Worm (Caenorhabditis elegans) whole organism, midembryonic: ENCODE measurements around the gene dpyd-1.

Experiments used
- flt-1 ChIP-seq: fragments of 200-800 bp; sonication (Bioruptor generic); IDR thresholded peaks from 2 replicates; pipeline ENCODE4 v1.3.6; 2022; ENCODE audit warnings: missing genetic modification characterization, missing compliant biosample characterization
- tab-1 ChIP-seq: fragments of 200-800 bp; sonication (Bioruptor generic); IDR thresholded peaks from 2 replicates; pipeline ENCODE4 v1.3.6; 2022; ENCODE audit warnings: missing genetic modification characterization, missing compliant biosample characterization

DNA sequence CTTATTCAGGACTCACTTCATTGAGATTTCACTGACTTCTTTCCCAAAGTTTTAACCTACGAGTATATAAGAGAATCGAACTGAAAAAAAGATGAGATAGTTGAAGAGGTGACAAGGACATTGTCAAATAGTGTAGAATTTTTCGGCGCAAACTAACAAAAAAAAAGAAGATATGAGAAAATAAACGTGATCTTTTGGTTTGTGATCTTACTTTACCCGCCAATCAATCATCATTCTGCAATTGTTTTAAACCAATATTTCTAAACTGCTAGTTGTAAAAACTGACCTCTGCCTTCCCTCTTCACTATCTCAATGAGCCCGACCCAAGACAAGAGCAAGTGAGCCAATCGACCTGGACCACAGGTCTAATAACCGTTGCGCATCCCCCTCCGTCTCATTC is 1.5 kb upstream of the dpyd-1 start:
- TF ChIP-seq flt-1 (no peak), tab-1 (GFP tag; lab: Robert Waterston, UW) (no peak)
